Fruit fly (Drosophila melanogaster) whole organism, prepupa: ENCODE measurements around the gene CG33664.

Source experiments
- Blimp-1 ChIP-seq: fragments of 200-800 bp; sonication (Bioruptor generic); optimal IDR thresholded peaks from 3 replicates; lab custom pipeline; 2017; ENCODE audit warnings: missing biosample characterization, missing genetic modification characterization, mild to moderate bottlenecking, moderate library complexity, missing genetic modification reagents
- CG10631 ChIP-seq: fragments of 200-800 bp; sonication (Bioruptor generic); optimal IDR thresholded peaks from 2 replicates; lab custom pipeline; 2016; ENCODE audit warnings: missing biosample characterization, missing genetic modification characterization
- CG10669 ChIP-seq: fragments of 200-800 bp; sonication (Bioruptor generic); optimal IDR thresholded peaks from 3 replicates; lab custom pipeline; 2018; ENCODE audit warnings: missing biosample characterization, mild to moderate bottlenecking, missing genetic modification characterization, moderate library complexity
- CG11294 ChIP-seq: fragments of 200-800 bp; sonication (Bioruptor generic); IDR thresholded peaks from 2 replicates; pipeline ENCODE4 v1.3.6; 2022; ENCODE audit warnings: missing biosample characterization, missing genetic modification characterization
- CG11762 ChIP-seq: fragments of 200-800 bp; sonication (Bioruptor generic); optimal IDR thresholded peaks from 3 replicates; lab custom pipeline; 2016; ENCODE audit warnings: missing biosample characterization, missing genetic modification characterization; ENCODE audit not compliant: insufficient read depth
- CG15336 ChIP-seq: fragments of 200-800 bp; sonication (Bioruptor generic); IDR thresholded peaks from 2 replicates; pipeline ENCODE4 v1.3.6; 2022; ENCODE audit warnings: missing biosample characterization, missing genetic modification characterization
- CG1621 ChIP-seq: fragments of 200-800 bp; sonication (Bioruptor generic); optimal IDR thresholded peaks from 3 replicates; lab custom pipeline; 2018; ENCODE audit warnings: missing biosample characterization, mild to moderate bottlenecking, missing genetic modification characterization
- CG16779 ChIP-seq: fragments of 200-800 bp; sonication (Bioruptor generic); optimal IDR thresholded peaks from 3 replicates; lab custom pipeline; 2017; ENCODE audit warnings: missing biosample characterization, mild to moderate bottlenecking, missing genetic modification characterization
- CG31627 ChIP-seq: fragments of 200-800 bp; sonication (Bioruptor generic); optimal IDR thresholded peaks from 3 replicates; lab custom pipeline; 2016; ENCODE audit warnings: missing biosample characterization, missing genetic modification characterization
- CG34406 ChIP-seq: fragments of 200-800 bp; sonication (Bioruptor generic); optimal IDR thresholded peaks from 3 replicates; lab custom pipeline; 2016; ENCODE audit warnings: missing biosample characterization, missing genetic modification characterization
- CG4318 ChIP-seq: fragments of 200-800 bp; sonication (Bioruptor generic); optimal IDR thresholded peaks from 3 replicates; lab custom pipeline; 2017; ENCODE audit warnings: missing biosample characterization, mild to moderate bottlenecking, missing genetic modification characterization
- CG6276 ChIP-seq: fragments of 200-800 bp; sonication (Bioruptor generic); optimal IDR thresholded peaks from 2 replicates; lab custom pipeline; 2017; ENCODE audit warnings: missing biosample characterization, mild to moderate bottlenecking, missing genetic modification characterization
- CG6792 ChIP-seq: fragments of 200-800 bp; sonication (Bioruptor generic); optimal IDR thresholded peaks from 3 replicates; lab custom pipeline; 2016; ENCODE audit warnings: missing biosample characterization, missing genetic modification characterization
- CG6808 ChIP-seq: fragments of 200-800 bp; sonication (Bioruptor generic); optimal IDR thresholded peaks from 3 replicates; lab custom pipeline; 2017; ENCODE audit warnings: missing biosample characterization, missing genetic modification characterization, mild to moderate bottlenecking, moderate library complexity, missing genetic modification reagents
- CG6854 ChIP-seq: fragments of 200-800 bp; sonication (Bioruptor generic); optimal IDR thresholded peaks from 2 replicates; lab custom pipeline; 2017; ENCODE audit warnings: missing biosample characterization, mild to moderate bottlenecking, missing genetic modification characterization
- CG7368 ChIP-seq: fragments of 200-800 bp; sonication (Bioruptor generic); optimal IDR thresholded peaks from 3 replicates; lab custom pipeline; 2016; ENCODE audit warnings: missing biosample characterization, missing genetic modification characterization
- CG8319 ChIP-seq: fragments of 200-800 bp; sonication (Bioruptor generic); optimal IDR thresholded peaks from 3 replicates; lab custom pipeline; 2016; ENCODE audit warnings: missing biosample characterization, missing genetic modification characterization
- CG8632 ChIP-seq: fragments of 200-800 bp; sonication (Bioruptor generic); optimal IDR thresholded peaks from 3 replicates; lab custom pipeline; 2016; ENCODE audit warnings: missing biosample characterization, missing genetic modification characterization
- CG9139 ChIP-seq: fragments of 200-800 bp; sonication (Bioruptor generic); optimal IDR thresholded peaks from 3 replicates; lab custom pipeline; 2017; ENCODE audit warnings: missing biosample characterization, mild to moderate bottlenecking, missing genetic modification characterization
- Ets21C ChIP-seq: fragments of 200-800 bp; sonication (Bioruptor generic); optimal IDR thresholded peaks from 3 replicates; lab custom pipeline; 2016; ENCODE audit warnings: missing biosample characterization, missing genetic modification characterization
- Ets96B ChIP-seq: fragments of 200-800 bp; optimal IDR thresholded peaks from 2 replicates; lab custom pipeline; 2019; ENCODE audit warnings: missing biosample characterization, mild to moderate bottlenecking, missing genetic modification characterization, moderate library complexity
- Hr39 ChIP-seq: fragments of 200-800 bp; sonication (Bioruptor generic); optimal IDR thresholded peaks from 2 replicates; lab custom pipeline; 2016; ENCODE audit warnings: missing biosample characterization, missing genetic modification characterization
- Hr4 ChIP-seq: fragments of 200-800 bp; sonication (Bioruptor generic); optimal IDR thresholded peaks from 3 replicates; lab custom pipeline; 2016; ENCODE audit warnings: missing biosample characterization, missing genetic modification characterization
- Lpt ChIP-seq: fragments of 200-800 bp; sonication (Bioruptor generic); optimal IDR thresholded peaks from 3 replicates; lab custom pipeline; 2016; ENCODE audit warnings: missing biosample characterization, missing genetic modification characterization
- Met ChIP-seq: fragments of 200-800 bp; sonication (Bioruptor generic); optimal IDR thresholded peaks from 3 replicates; lab custom pipeline; 2016; ENCODE audit warnings: missing biosample characterization, missing genetic modification characterization
- OdsH ChIP-seq: fragments of 200-800 bp; sonication (Bioruptor generic); optimal IDR thresholded peaks from 3 replicates; lab custom pipeline; 2016; ENCODE audit warnings: missing biosample characterization, missing genetic modification characterization
- Smox ChIP-seq: fragments of 200-800 bp; sonication (Bioruptor generic); optimal IDR thresholded peaks from 3 replicates; lab custom pipeline; 2016; ENCODE audit warnings: missing biosample characterization, missing genetic modification characterization
- Sox102F ChIP-seq: fragments of 200-800 bp; sonication (Bioruptor generic); optimal IDR thresholded peaks from 2 replicates; lab custom pipeline; 2016; ENCODE audit warnings: missing biosample characterization, mild to moderate bottlenecking, missing genetic modification characterization
- Sox15 ChIP-seq: fragments of 200-800 bp; sonication (Bioruptor generic); optimal IDR thresholded peaks from 3 replicates; lab custom pipeline; 2016; ENCODE audit warnings: missing biosample characterization, missing genetic modification characterization
- achi ChIP-seq: fragments of 200-800 bp; sonication (Bioruptor generic); optimal IDR thresholded peaks from 3 replicates; lab custom pipeline; 2016; ENCODE audit warnings: missing biosample characterization, missing genetic modification characterization
- acj6 ChIP-seq: fragments of 200-800 bp; sonication (Bioruptor generic); optimal IDR thresholded peaks from 3 replicates; lab custom pipeline; 2016; ENCODE audit warnings: missing biosample characterization, missing genetic modification characterization
- cyc ChIP-seq: fragments of 200-800 bp; sonication (Bioruptor generic); optimal IDR thresholded peaks from 3 replicates; lab custom pipeline; 2016; ENCODE audit warnings: missing biosample characterization, missing genetic modification characterization
- dac ChIP-seq: fragments of 200-800 bp; sonication (Bioruptor generic); optimal IDR thresholded peaks from 2 replicates; lab custom pipeline; 2017; ENCODE audit warnings: missing biosample characterization, mild to moderate bottlenecking, missing genetic modification characterization
- dsx ChIP-seq: fragments of 200-800 bp; optimal IDR thresholded peaks from 3 replicates; lab custom pipeline; 2019; ENCODE audit warnings: missing biosample characterization, mild to moderate bottlenecking, missing genetic modification characterization, moderate library complexity; ENCODE audit not compliant: poor library complexity, severe bottlenecking
- eg ChIP-seq: fragments of 200-800 bp; sonication (Bioruptor generic); IDR thresholded peaks from 3 replicates; pipeline ENCODE4 v1.3.6; 2022; ENCODE audit warnings: missing biosample characterization, missing genetic modification characterization
- fd59A ChIP-seq: fragments of 200-800 bp; sonication (Bioruptor generic); optimal IDR thresholded peaks from 2 replicates; lab custom pipeline; 2017; ENCODE audit warnings: missing biosample characterization, mild to moderate bottlenecking, missing genetic modification characterization, missing genetic modification reagents
- fd85E ChIP-seq: fragments of 200-800 bp; sonication (Bioruptor generic); optimal IDR thresholded peaks from 3 replicates; lab custom pipeline; 2016; ENCODE audit warnings: missing biosample characterization, missing genetic modification characterization
- fkh ChIP-seq: fragments of 200-800 bp; sonication (Bioruptor generic); optimal IDR thresholded peaks from 3 replicates; lab custom pipeline; 2017; ENCODE audit warnings: missing biosample characterization, mild to moderate bottlenecking, missing genetic modification characterization, moderate library complexity
- lz ChIP-seq: fragments of 200-800 bp; sonication (Bioruptor generic); optimal IDR thresholded peaks from 3 replicates; lab custom pipeline; 2016; ENCODE audit warnings: missing biosample characterization, missing genetic modification characterization
- net ChIP-seq: fragments of 200-800 bp; sonication (Bioruptor generic); optimal IDR thresholded peaks from 3 replicates; lab custom pipeline; 2016; ENCODE audit warnings: missing biosample characterization, missing genetic modification characterization
- pdm3 ChIP-seq: fragments of 200-800 bp; sonication (Bioruptor generic); optimal IDR thresholded peaks from 3 replicates; lab custom pipeline; 2016; ENCODE audit warnings: missing biosample characterization, missing genetic modification characterization
- salr ChIP-seq, 2 experiments: fragments of 200-800 bp; sonication (Bioruptor generic); optimal IDR thresholded peaks; 3 replicates each; lab custom pipeline; 2016 to 2018; ENCODE audit warnings: missing biosample characterization in 2 of 2, missing genetic modification characterization in 2 of 2, mild to moderate bottlenecking in 1 of 2
- ss ChIP-seq, 2 experiments: fragments of 200-800 bp; sonication (Bioruptor generic); optimal IDR thresholded peaks; 2 replicates in 1 of 2; 3 replicates in 1 of 2; lab custom pipeline; 2017 to 2018; ENCODE audit warnings: mild to moderate bottlenecking in 2 of 2, missing biosample characterization in 2 of 2, missing genetic modification characterization in 2 of 2, moderate library complexity in 1 of 2
- svp ChIP-seq: fragments of 200-800 bp; sonication (Bioruptor generic); peaks from one replicate; lab custom pipeline; 2016; ENCODE audit warnings: missing biosample characterization, missing genetic modification characterization
- topi ChIP-seq: fragments of 200-800 bp; sonication (Bioruptor generic); optimal IDR thresholded peaks from 3 replicates; lab custom pipeline; 2016; ENCODE audit warnings: missing biosample characterization, missing genetic modification characterization
- vri ChIP-seq: fragments of 200-800 bp; sonication (Bioruptor generic); optimal IDR thresholded peaks from 3 replicates; lab custom pipeline; 2016; ENCODE audit warnings: missing biosample characterization, mild to moderate bottlenecking, missing genetic modification characterization

The CG33664 gene

dm6 chrX:6350213-6350679 is 33.8 kb upstream of the CG33664 start, which contains the start of the genes ND-B16.6 and kdn:
ND-B16.6 (minus strand) TSS chrX:6350401.
kdn (plus strand) TSS chrX:6350629.
- peak; percentile 34 for TF ChIP-seq vri (GFP tag; lab: Kevin White, UChicago)
- no peak for TF ChIP-seq CG8632 (GFP tag; lab: Kevin White, UChicago)
- no peak for TF ChIP-seq CG11762 (GFP tag; lab: Kevin White, UChicago)
- TF ChIP-seq achi: peak; percentile 52
- no peak for TF ChIP-seq Met
- TF ChIP-seq CG11294 (GFP tag; lab: Robert Waterston, UW): no peak
- TF ChIP-seq Ets21C (GFP tag; lab: Kevin White, UChicago): no peak
- no peak for TF ChIP-seq OdsH (GFP tag; lab: Kevin White, UChicago)
- TF ChIP-seq Smox: no peak
- TF ChIP-seq CG6854 (GFP tag; lab: Kevin White, UChicago): no peak
- TF ChIP-seq CG6276 (GFP tag; lab: Kevin White, UChicago): no peak
- TF ChIP-seq Ets96B (tag; lab: Kevin White, UChicago): no peak
- TF ChIP-seq svp: peak; percentile 51
- no peak for TF ChIP-seq CG10631 (GFP tag; lab: Kevin White, UChicago)
- TF ChIP-seq eg: no peak

dm6 chrX:6351917-6352768 is 31.9 kb upstream of the CG33664 start:
- TF ChIP-seq Met (no peak), Smox (peak; percentile 32), Hr4 (GFP tag; lab: Kevin White, UChicago) (no peak), svp (peak; percentile 60), CG11294 (GFP tag; lab: Robert Waterston, UW) (no peak), CG7368 (no peak), Ets21C (GFP tag; lab: Kevin White, UChicago) (no peak), fd85E (GFP tag; lab: Kevin White, UChicago) (no peak), lz (no peak), CG4318 (no peak), dac (no peak), Blimp-1 (GFP tag; lab: Kevin White, UChicago) (no peak), ss (GFP tag; optimal IDR thresholded peaks at IDR 0.05; lab: Kevin White, UChicago) (no peak), Lpt (GFP tag; lab: Kevin White, UChicago) (peak; percentile 12), cyc (GFP tag; lab: Kevin White, UChicago) (no peak), CG34406 (GFP tag; lab: Kevin White, UChicago) (no peak), acj6 (GFP tag; lab: Kevin White, UChicago) (peak; percentile 9), dsx (GFP tag; lab: Kevin White, UChicago) (no peak), CG6276 (GFP tag; lab: Kevin White, UChicago) (peak; percentile 13), CG9139 (no peak), CG10631 (GFP tag; lab: Kevin White, UChicago) (peak; percentile 19), pdm3 (peak; percentile 3), achi (peak; percentile 6), salr (GFP tag; optimal IDR thresholded peaks at IDR 0.05; lab: Kevin White, UChicago) (no peak), CG16779 (tag; lab: Kevin White, UChicago) (no peak), OdsH (GFP tag; lab: Kevin White, UChicago) (no peak), CG8632 (GFP tag; lab: Kevin White, UChicago) (no peak), net (GFP tag; lab: Kevin White, UChicago) (no peak), CG6792 (GFP tag; lab: Kevin White, UChicago) (no peak), CG15336 (0 out of 2 replicates have a peak, but pooled peaks have one; percentile 20), CG1621 (no peak), CG10669 (GFP tag; lab: Kevin White, UChicago) (no peak), Hr39 (GFP tag; lab: Kevin White, UChicago) (no peak), fd59A (GFP tag; lab: Kevin White, UChicago) (no peak), topi (GFP tag; lab: Kevin White, UChicago) (no peak), Sox15 (no peak), CG31627 (GFP tag; lab: Kevin White, UChicago) (no peak), CG6808 (GFP tag; lab: Kevin White, UChicago) (no peak), CG8319 (GFP tag; lab: Kevin White, UChicago) (no peak), fkh (GFP tag; lab: Kevin White, UChicago) (no peak), Sox102F (GFP tag; lab: Kevin White, UChicago) (peak; percentile 35)
